Worm (Caenorhabditis elegans) whole organism, dauer: ENCODE results near the gene C04F5.8.

ENCODE experiments used
- unc-62 ChIP-seq: sonication (generic microtip); optimal IDR thresholded peaks from 2 replicates; lab custom pipeline; 2017; ENCODE audit warnings: missing biosample characterization, missing genetic modification reagents, missing genetic modification characterization

Gene C04F5.8

ce11 chrV:5113654-5114053, at the start of gene C04F5.8:
C04F5.8 (minus strand) TSS chrV:5113754.
- no peak for TF ChIP-seq unc-62 (GFP tag; lab: Kevin White, UChicago)

DNA sequence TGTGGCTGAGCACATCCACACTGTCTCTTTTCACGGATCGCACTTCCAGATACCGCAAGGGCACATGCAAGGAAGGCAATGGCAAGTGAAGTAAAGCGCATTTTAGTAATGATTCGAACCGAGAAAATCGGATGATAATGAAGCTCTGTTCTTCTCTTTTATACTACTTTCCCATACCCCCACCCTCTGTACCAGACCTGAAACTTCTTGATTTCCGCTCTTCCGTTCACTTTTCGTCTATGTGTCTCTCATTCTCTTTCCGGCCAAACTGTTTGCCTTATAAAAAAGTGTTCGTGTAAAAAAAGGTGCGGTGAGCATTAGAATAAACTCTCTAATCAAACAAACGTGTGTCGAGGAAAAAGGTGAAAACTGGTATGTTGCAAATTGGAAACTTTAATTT, 48.2 kb upstream of the C04F5.8 start, which contains the start of gene abu-6:
Gene abu-6, minus strand, starts transcription at position 101 of the 400 bp plus-strand sequence.
- no peak for TF ChIP-seq unc-62 (GFP tag; lab: Kevin White, UChicago)

ce11 chrV:5158302-5158701, 44.7 kb upstream of the C04F5.8 start, which contains the start of gene abu-15:
abu-15 (plus strand) TSS chrV:5158602.
- TF ChIP-seq unc-62 (GFP tag; lab: Kevin White, UChicago): no peak

ce11 chrV:5157660-5158059, 44.1 kb upstream of the C04F5.8 start, which contains the start of gene srx-39:
srx-39 (minus strand) TSS chrV:5157760.
- no peak for TF ChIP-seq unc-62 (GFP tag; lab: Kevin White, UChicago)

- no peak for TF ChIP-seq unc-62 (GFP tag; lab: Kevin White, UChicago)
Observed at ce11 chrV:5155516-5155915, 42.0 kb upstream of the C04F5.8 start, which contains the start of gene srx-38. srx-38 (minus strand) TSS chrV:5155616.

- no peak for TF ChIP-seq unc-62 (GFP tag; lab: Kevin White, UChicago)
Observed at ce11 chrV:5150880-5151279, 37.3 kb upstream of the C04F5.8 start, which contains the start of gene srh-130. srh-130 (plus strand) TSS chrV:5151180.

DNA sequence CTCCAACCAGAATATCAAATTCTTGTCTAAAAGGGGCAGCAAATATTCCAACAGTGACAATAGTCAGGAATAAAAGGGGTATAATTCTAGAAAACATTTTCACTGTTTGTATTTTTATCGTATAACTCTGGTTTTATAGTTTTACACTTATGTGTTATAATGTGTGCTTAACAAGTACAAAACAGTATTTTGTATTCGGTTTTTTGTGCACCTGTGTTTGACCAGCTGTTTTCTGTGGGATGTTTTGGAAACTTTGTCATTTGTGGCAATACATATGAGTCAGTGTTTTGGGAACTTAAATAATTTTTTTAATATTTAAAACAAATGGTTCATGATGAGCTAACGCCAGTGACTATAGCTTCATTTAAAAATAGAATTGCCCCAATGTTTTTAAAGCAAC, 32.8 kb upstream of the C04F5.8 start, which contains the start of gene F14F9.6:
Gene F14F9.6, minus strand, starts transcription at position 101 of the 400 bp plus-strand sequence.
- TF ChIP-seq unc-62 (GFP tag; lab: Kevin White, UChicago): no peak

- TF ChIP-seq unc-62 (GFP tag; lab: Kevin White, UChicago): no peak
Observed at ce11 chrV:5144541-5144940, 31.0 kb upstream of the C04F5.8 start, which contains the start of gene F14F9.2. F14F9.2 (plus strand) TSS chrV:5144841.

DNA sequence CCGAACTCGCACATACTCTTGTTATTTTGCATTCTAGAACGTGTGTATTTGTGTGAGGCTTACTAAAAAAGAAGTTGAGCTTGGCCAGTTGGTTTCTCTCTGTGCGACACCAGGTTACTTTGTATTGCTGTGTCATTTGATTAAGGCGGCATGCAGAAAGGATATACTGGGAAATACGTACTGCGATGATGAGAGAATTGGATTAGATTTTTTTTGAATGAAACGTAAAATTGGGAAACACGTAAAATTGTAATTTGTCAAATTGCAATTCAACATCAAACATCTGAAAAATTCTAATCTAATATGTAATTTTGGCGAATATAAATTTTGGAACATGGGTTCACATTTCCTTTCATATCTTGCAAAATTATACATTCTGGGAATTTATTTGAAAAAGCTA, 30.2 kb upstream of the C04F5.8 start, which contains the start of gene srh-129:
Gene srh-129, minus strand, starts transcription at position 101 of the 400 bp plus-strand sequence.
- no peak for TF ChIP-seq unc-62 (GFP tag; lab: Kevin White, UChicago)

- TF ChIP-seq unc-62 (GFP tag; lab: Kevin White, UChicago): no peak
Observed at ce11 chrV:5137919-5138318, 24.4 kb upstream of the C04F5.8 start, which contains the start of gene F14F9.3. F14F9.3 (plus strand) TSS chrV:5138219.

DNA sequence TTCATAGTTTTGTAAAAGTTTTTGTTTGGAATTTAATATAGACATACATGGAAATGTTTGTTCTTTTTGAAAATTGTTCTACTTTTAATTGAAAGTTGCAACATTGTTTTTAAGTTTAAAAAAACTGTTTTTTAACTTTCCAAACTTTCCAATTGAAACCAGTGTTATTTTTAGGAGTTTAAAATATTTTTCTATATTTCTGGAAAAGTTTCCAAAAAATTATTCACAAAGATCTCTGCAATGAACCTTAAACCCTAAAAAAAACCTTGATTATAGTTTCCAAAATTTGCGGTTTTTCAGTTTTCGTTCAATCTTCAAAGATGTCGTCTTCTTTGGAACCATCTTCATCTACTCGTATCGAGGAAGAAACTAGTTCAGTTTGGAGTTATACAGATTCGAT, 18.9 kb upstream of the C04F5.8 start, which contains the start of gene F14F9.4:
Gene F14F9.4, plus strand, starts transcription at position 301 of the 400 bp plus-strand sequence.
- TF ChIP-seq unc-62 (GFP tag; lab: Kevin White, UChicago): no peak

- TF ChIP-seq unc-62 (GFP tag; lab: Kevin White, UChicago): no peak
Observed at ce11 chrV:5131380-5131779, 17.8 kb upstream of the C04F5.8 start.

DNA sequence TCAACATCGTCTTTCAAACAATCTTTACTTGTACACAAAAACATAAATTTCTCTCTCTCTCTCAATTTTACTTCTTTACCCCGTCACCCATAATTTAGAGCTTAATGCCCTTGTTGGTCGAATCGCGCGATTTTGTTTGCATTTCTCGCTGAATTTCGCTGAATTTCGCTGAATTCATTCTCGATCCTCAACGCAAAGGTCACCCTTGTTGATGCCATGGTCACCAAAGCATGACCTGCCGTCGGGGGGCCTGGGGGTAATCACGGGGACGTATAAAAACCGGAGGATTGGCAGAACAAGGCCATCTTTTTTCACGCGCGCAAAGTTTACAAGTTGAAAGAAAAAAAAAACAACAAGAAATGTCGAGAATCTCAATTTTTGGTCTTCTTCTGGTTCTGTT, 16.5 kb upstream of the C04F5.8 start, which contains the start of gene F14F9.8:
Gene F14F9.8, plus strand, starts transcription at position 301 of the 400 bp plus-strand sequence.
- TF ChIP-seq unc-62 (GFP tag; lab: Kevin White, UChicago): no peak

ce11 chrV:5126793-5127192, 13.2 kb upstream of the C04F5.8 start, which contains the start of gene F14F9.5:
F14F9.5 (plus strand) TSS chrV:5127093.
- TF ChIP-seq unc-62 (GFP tag; lab: Kevin White, UChicago): no peak

ce11 chrV:5119679-5120078, 6.1 kb upstream of the C04F5.8 start, which contains the start of gene sid-1:
sid-1 (plus strand) TSS chrV:5119970.
- TF ChIP-seq unc-62 (GFP tag; lab: Kevin White, UChicago): no peak

DNA sequence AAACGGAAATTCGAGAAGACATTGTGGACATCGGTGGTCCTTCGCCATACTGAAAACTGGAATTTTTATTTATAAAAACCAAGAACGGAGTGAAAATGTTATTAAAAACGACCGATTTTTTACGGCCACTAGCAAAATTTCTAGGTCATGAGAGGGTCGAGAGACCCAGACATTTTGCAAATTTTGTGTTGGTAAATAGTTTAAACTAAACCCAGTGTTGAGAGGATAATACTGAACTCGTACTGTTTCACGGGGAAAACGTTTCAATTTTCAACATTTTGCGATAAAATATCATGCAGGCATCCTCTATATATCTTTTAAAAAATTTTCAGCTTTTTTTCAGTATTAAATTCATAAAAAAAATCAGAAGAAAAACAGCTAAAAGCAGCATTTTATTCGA, 5.6 kb upstream of the C04F5.8 start, which contains the start of gene C04F5.9:
Gene C04F5.9, minus strand, starts transcription at position 101 of the 400 bp plus-strand sequence.
- no peak for TF ChIP-seq unc-62 (GFP tag; lab: Kevin White, UChicago)

DNA sequence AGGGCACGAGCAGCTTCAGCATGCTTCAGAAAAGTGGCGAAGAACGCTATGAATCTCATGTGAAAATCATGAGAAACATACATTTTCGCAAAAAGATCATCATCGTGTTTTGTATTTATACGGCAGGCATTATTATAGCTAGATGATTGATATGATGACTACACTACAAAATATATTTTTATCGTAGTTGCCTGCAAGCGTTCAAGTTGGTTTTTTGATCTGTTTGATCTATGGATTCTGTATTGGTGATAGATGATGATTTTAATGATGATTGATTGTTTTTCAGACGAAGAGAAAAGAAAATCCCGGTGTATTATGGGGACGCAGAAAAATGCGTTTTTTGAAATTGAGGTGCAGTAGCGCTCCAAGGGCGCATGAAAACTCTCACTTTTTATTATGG, 2.9 kb downstream of the C04F5.8 start, which contains the start of gene ugt-63:
Gene ugt-63, minus strand, starts transcription at position 89 of the 400 bp plus-strand sequence.
- no peak for TF ChIP-seq unc-62 (GFP tag; lab: Kevin White, UChicago)
